Worm (Caenorhabditis elegans) whole organism, L3 larva: ENCODE data around the gene C33F10.14.

ENCODE experiments used
- jun-1 ChIP-seq: fragments of 150-350 bp; optimal IDR thresholded peaks from 2 replicates; lab custom pipeline; 2014; ENCODE audit warnings: missing biosample characterization, missing genetic modification reagents, missing genetic modification characterization
- nhr-12 ChIP-seq: fragments of 150-350 bp; optimal IDR thresholded peaks from 2 replicates; lab custom pipeline; 2014; ENCODE audit warnings: missing biosample characterization, missing genetic modification characterization
- nhr-237 ChIP-seq: fragments of 150-350 bp; optimal IDR thresholded peaks from 2 replicates; lab custom pipeline; 2014; ENCODE audit warnings: missing biosample characterization, missing genetic modification characterization

DNA sequence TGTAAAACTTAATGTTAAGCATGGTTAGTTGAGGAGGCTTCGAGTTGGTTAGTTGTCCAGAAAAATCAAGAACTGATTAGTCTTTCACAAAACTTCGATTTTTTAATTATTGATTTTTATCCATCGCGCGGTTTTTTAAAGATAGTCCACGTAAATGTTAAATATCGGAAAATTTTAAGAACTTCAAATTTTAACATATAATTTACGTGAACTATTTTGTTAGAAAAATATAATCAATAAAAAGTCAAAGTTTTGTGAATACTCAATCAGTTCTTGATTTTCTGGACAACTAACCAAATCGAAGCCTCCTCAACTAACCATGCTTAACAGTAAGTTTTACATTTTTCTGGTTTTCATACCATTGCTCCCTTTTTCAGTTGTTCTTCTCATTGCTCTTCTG, 37.6 kb downstream of the C33F10.14 start, which contains the start of the genes C33F10.11 and C33F10.1:
- TF ChIP-seq jun-1 (tag; lab: Kevin White, UChicago) (no peak), nhr-12 (tag; lab: Kevin White, UChicago) (no peak), nhr-237 (no peak)
